Worm (Caenorhabditis elegans): ENCODE measurements around the gene F26F2.13.
"Not testable (repeated sequence)": the region's sequence is repeated elsewhere in the genome, so short reads cannot be mapped to it uniquely, and the experiment has no call there.

Gene F26F2.13

DNA sequence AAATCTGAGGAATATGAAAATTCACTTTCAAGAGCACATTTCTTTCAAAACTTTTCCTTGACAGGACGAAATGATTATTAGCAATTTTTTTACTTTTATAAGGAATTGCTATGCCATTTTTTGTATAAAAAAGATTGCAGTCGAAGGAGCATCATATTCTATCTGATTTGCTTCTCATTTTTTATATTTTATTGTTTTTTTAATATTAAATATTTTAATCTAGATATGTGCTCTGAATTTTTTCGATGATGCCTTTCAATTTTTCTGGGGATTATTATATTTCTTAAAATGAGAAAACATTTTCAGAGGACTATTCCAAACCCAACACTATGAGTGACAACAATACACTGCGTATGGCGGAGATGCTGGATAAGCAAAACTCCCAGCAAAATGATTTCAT lies at the start of gene F26F2.13:
Gene F26F2.13, plus strand, starts transcription at position 301 of the 400 bp plus-strand sequence.
- not testable (repeated sequence) for TF ChIP-seq unc-62 (GFP tag; optimal IDR thresholded peaks at IDR 0.05); C17E4.6 (GFP tag; IDR thresholded peaks at IDR 0.05); mel-28 (tag; optimal IDR thresholded peaks at IDR 0.05; ENCODE audit: borderline replicate concordance)

DNA sequence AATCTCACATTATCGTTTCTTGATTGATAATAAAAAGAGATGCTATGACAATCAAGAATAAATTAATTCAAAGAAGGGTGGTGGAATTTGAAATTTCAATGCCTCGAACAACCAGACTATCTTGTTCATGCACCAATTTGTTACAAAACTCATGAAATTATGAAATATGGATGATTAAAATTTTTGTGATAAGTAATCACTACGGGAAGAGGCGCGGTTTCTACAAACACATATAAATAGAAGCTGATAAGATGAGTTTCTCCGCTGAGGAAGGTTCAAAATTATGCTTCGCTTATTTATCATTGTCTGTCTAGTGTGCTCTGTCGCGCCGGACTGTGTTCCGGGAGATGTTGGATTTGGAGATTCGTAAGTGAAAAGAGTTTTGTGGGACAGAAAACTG lies 49.7 kb upstream of the F26F2.13 start:
- TF ChIP-seq madf-6 (GFP tag; IDR thresholded peaks at IDR 0.05) (no peak), lin-40 (tag; optimal IDR thresholded peaks at IDR 0.05) (no peak), attf-5 (GFP tag; optimal IDR thresholded peaks at IDR 0.05) (no peak), ekl-4 (GFP tag; IDR thresholded peaks at IDR 0.05) (no peak), lir-1 (GFP tag; conservative IDR thresholded peaks at IDR 0.05) (no peak), bed-1 (GFP tag; IDR thresholded peaks at IDR 0.05) (no peak), him-1 (tag; optimal IDR thresholded peaks at IDR 0.05) (no peak), zim-3 (tag; optimal IDR thresholded peaks at IDR 0.05) (no peak), Y67H2A.10 (GFP tag; conservative IDR thresholded peaks at IDR 0.05) (no peak), snpc-1.3 (tag; optimal IDR thresholded peaks at IDR 0.05; ENCODE audit: insufficient read depth) (no peak), nfya-2 (GFP tag; IDR thresholded peaks at IDR 0.05) (no peak), somi-1 (GFP tag; optimal IDR thresholded peaks at IDR 0.05) (no peak), xnd-1 (tag; optimal IDR thresholded peaks at IDR 0.05) (no peak), bed-2 (GFP tag; IDR thresholded peaks at IDR 0.05) (no peak)

DNA sequence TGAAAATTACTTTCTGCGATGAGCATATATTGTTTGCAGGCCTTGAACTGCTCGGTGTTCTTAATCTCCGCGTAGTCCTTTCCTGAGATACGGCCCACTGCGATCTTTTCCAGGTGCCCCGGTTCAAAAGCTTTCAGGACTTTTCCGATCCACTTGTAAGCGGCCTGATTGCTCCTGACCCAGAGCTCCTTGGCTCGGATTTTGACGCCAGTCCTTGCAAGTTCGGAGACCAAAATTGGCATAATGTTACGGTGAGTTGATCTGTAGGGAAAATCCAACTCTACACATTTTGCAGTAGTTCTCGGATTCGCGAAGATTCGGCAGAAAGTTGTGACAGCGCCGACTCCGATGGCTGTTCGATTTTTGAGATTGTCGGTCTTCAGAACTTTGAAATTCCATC lies 47.1 kb upstream of the F26F2.13 start:
- TF ChIP-seq sdz-38 (tag; optimal IDR thresholded peaks at IDR 0.05) = no peak
- TF ChIP-seq zfh-2 (GFP tag; conservative IDR thresholded peaks at IDR 0.05) = peak; percentile 36; the same call in 1 of the 2 replicates
- no peak for TF ChIP-seq nhr-80 (tag; optimal IDR thresholded peaks at IDR 0.05)

DNA sequence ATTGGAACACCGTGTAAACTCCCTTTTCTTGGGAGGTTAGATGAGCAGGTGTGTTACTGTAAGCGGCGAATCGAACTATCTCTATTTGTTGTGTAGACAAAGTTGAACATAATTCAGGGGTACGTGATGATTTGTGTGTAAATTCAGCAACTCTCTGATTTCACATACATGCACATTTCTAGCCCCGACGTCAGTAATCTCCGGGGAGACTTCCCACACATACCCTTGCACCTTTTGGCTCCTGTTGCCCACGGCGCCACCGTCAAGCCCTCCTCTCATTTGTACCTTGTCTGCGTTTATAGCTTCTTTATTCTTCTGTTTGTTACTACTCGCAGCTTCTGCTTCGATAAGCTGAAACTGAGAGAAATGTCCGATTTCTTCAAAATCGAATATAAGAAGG lies 45.2 kb upstream of the F26F2.13 start, which contains the start of gene Y38H6C.25:
Gene Y38H6C.25, plus strand, starts transcription at position 301 of the 400 bp plus-strand sequence.
- TF ChIP-seq unc-62 (GFP tag; optimal IDR thresholded peaks at IDR 0.05) = no peak
- TF ChIP-seq aptf-2 (GFP tag; conservative IDR thresholded peaks at IDR 0.05) = no peak
- no peak for TF ChIP-seq tbx-9 (tag; optimal IDR thresholded peaks at IDR 0.05; ENCODE audit: borderline replicate concordance)
- no peak for TF ChIP-seq F57C9.4 (tag; optimal IDR thresholded peaks at IDR 0.05)
- no peak for TF ChIP-seq lir-1 (GFP tag; conservative IDR thresholded peaks at IDR 0.05)
- no peak for TF ChIP-seq nhr-90 (tag; optimal IDR thresholded peaks at IDR 0.05)
- no peak for TF ChIP-seq chd-7 (tag; optimal IDR thresholded peaks at IDR 0.05)
- no peak for TF ChIP-seq F37B4.10 (GFP tag; IDR thresholded peaks at IDR 0.05)

DNA sequence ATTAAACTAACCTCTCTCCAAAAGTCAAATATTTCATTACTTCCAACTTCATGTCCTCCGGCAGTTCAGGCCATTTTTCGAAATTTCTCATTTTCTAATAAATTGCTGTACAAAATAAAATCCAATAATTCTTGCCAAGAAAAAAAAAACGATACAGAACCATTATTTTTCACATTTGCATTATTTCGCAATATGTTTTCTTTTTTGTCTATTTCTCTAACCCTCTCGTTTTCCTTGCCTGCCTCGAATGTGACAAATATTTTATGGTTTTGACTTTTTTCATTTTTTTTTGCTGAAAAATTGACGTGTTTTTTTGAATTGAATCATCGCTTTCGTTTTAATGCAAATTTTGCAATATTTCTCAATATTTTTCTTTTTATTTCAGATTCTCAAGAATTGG lies 41.9 kb upstream of the F26F2.13 start, which contains the start of the genes Y38H6C.9 and fbxa-150:
Gene Y38H6C.9, minus strand, starts transcription at position 52 of the 400 bp plus-strand sequence.
Gene fbxa-150, plus strand, starts transcription at position 380 of the 400 bp plus-strand sequence.
- TF ChIP-seq ceh-79 (tag; optimal IDR thresholded peaks at IDR 0.05) (no peak), cebp-1 (GFP tag; IDR thresholded peaks at IDR 0.05) (peak; percentile 92), cebp-1 (tag; optimal IDR thresholded peaks at IDR 0.05) (peak; percentile 99), sptf-2 (GFP tag; optimal IDR thresholded peaks at IDR 0.05) (no peak), madf-6 (GFP tag; IDR thresholded peaks at IDR 0.05) (no peak), nhr-27 (tag; optimal IDR thresholded peaks at IDR 0.05) (no peak), F52B5.7 (tag; optimal IDR thresholded peaks at IDR 0.05) (no peak), mxl-1 (tag; optimal IDR thresholded peaks at IDR 0.05) (no peak), nfya-2 (GFP tag; IDR thresholded peaks at IDR 0.05) (no peak), akir-1 (GFP tag; optimal IDR thresholded peaks at IDR 0.05) (no peak), dpl-1 (GFP tag; optimal IDR thresholded peaks at IDR 0.05) (no peak), hmg-1.2 (GFP tag; IDR thresholded peaks at IDR 0.05) (peak; percentile 77; the same call in 1 of the 2 replicates), rec-8 (tag; optimal IDR thresholded peaks at IDR 0.05) (no peak), ekl-4 (GFP tag; IDR thresholded peaks at IDR 0.05) (no peak), attf-6 (GFP tag; IDR thresholded peaks at IDR 0.05) (no peak), dox-1 (GFP tag; IDR thresholded peaks at IDR 0.05) (no peak), bed-1 (GFP tag; IDR thresholded peaks at IDR 0.05) (no peak), nhr-90 (tag; optimal IDR thresholded peaks at IDR 0.05) (no peak), ztf-28 (GFP tag; IDR thresholded peaks at IDR 0.05) (no peak)

Measured in whole organism, young adult.